Worm (Caenorhabditis elegans) whole organism, mixed stage, embryonic: ENCODE results near the gene C50E3.13.

ENCODE experiments used
- ceh-83 ChIP-seq: fragments of 200-800 bp; sonication (Bioruptor generic); optimal IDR thresholded peaks from 2 replicates; lab custom pipeline; 2018; ENCODE audit warnings: mild to moderate bottlenecking, missing genetic modification characterization, missing compliant biosample characterization
- nhr-237 ChIP-seq: fragments of 150-350 bp; optimal IDR thresholded peaks from 2 replicates; lab custom pipeline; 2014; ENCODE audit warnings: missing biosample characterization, missing genetic modification characterization
- pha-4 ChIP-seq: fragments of 150-350 bp; optimal IDR thresholded peaks from 2 replicates; lab custom pipeline; 2018; ENCODE audit warnings: missing biosample characterization, missing genetic modification reagents, missing genetic modification characterization
- snpc-4 ChIP-seq: fragments of 150-350 bp; optimal IDR thresholded peaks from 2 replicates; lab custom pipeline; 2014; ENCODE audit warnings: missing biosample characterization, missing genetic modification characterization
- sptf-1 ChIP-seq: sonication (generic microtip); optimal IDR thresholded peaks from 2 replicates; lab custom pipeline; 2017; ENCODE audit warnings: mild to moderate bottlenecking, missing genetic modification characterization, moderate library complexity, missing compliant biosample characterization
- ztf-11 ChIP-seq: fragments of 150-350 bp; optimal IDR thresholded peaks from 2 replicates; lab custom pipeline; 2014; ENCODE audit warnings: missing biosample characterization, missing genetic modification characterization

- TF ChIP-seq pha-4 (tag; lab: Kevin White, UChicago) (no peak), snpc-4 (tag; lab: Kevin White, UChicago) (no peak), ztf-11 (tag; lab: Kevin White, UChicago) (no peak), sptf-1 (tag; lab: Kevin White, UChicago) (no peak), ceh-83 (GFP tag; lab: Kevin White, UChicago) (no peak), nhr-237 (tag; lab: Kevin White, UChicago) (no peak)
Measured at ce11 chrV:7635469-7635868, 11.4 kb upstream of the C50E3.13 start, which contains the start of gene srd-29.
